Fruit fly (Drosophila melanogaster) whole organism, wandering third instar larva: ENCODE measurements around the gene Cyfip.
A peak's percentile ranks its signal among the peaks of the same experiment; 100 is the strongest.

Experiments used
- Abd-B ChIP-seq: fragments of >200 bp; optimal IDR thresholded peaks from 2 replicates; lab custom pipeline; 2017; ENCODE audit warnings: missing biosample characterization, missing genetic modification characterization
- CG32264 ChIP-seq: fragments of 200-800 bp; sonication (Bioruptor generic); optimal IDR thresholded peaks from 2 replicates; lab custom pipeline; 2016; ENCODE audit warnings: missing biosample characterization, missing genetic modification characterization
- CG9705 ChIP-seq: fragments of 200-800 bp; sonication (Bioruptor generic); optimal IDR thresholded peaks from 2 replicates; lab custom pipeline; 2018; ENCODE audit warnings: missing biosample characterization, mild to moderate bottlenecking, missing genetic modification characterization
- Dif ChIP-seq: fragments of 200-275, 200-300 bp; sonication (Bioruptor generic); optimal IDR thresholded peaks from 2 replicates; lab custom pipeline; 2018; ENCODE audit warnings: missing biosample characterization, missing genetic modification characterization; ENCODE audit not compliant: partially characterized antibody
- HLH106 ChIP-seq: fragments of 200-800 bp; optimal IDR thresholded peaks from 3 replicates; lab custom pipeline; 2019; ENCODE audit warnings: missing biosample characterization, mild to moderate bottlenecking, missing genetic modification characterization, moderate library complexity
- Hr78 ChIP-seq: fragments of >200 bp; optimal IDR thresholded peaks from 2 replicates; lab custom pipeline; 2017; ENCODE audit warnings: missing biosample characterization, missing genetic modification characterization
- Hr83 ChIP-seq: fragments of 200-300 bp; sonication (Bioruptor generic); optimal IDR thresholded peaks from 2 replicates; lab custom pipeline; 2016; ENCODE audit warnings: missing biosample characterization, mild to moderate bottlenecking, missing genetic modification characterization, moderate library complexity; ENCODE audit not compliant: poor library complexity, severe bottlenecking
- Jra ChIP-seq: sonication (Bioruptor generic); optimal IDR thresholded peaks from 2 replicates; lab custom pipeline; 2016; ENCODE audit warnings: missing biosample characterization, missing genetic modification characterization
- Mio ChIP-seq: sonication (Bioruptor generic); optimal IDR thresholded peaks from 2 replicates; lab custom pipeline; 2016; ENCODE audit warnings: missing biosample characterization, missing genetic modification characterization
- Myc ChIP-seq: fragments of >200 bp; optimal IDR thresholded peaks from 2 replicates; lab custom pipeline; 2017
- N ChIP-seq: fragments of >200 bp; optimal IDR thresholded peaks from 2 replicates; lab custom pipeline; 2018; ENCODE audit warnings: missing biosample characterization, missing external identifiers, missing genetic modification characterization
- OdsH ChIP-seq: fragments of 200-800 bp; sonication (Bioruptor generic); optimal IDR thresholded peaks from 2 replicates; lab custom pipeline; 2016; ENCODE audit warnings: missing biosample characterization, mild to moderate bottlenecking, missing genetic modification characterization
- Rel ChIP-seq, 2 experiments: fragments of 200-800 bp; sonication (Bioruptor generic) in 1 of 2; optimal IDR thresholded peaks; 2 replicates in 1 of 2; 3 replicates in 1 of 2; lab custom pipeline; 2016 to 2019; ENCODE audit warnings: mild to moderate bottlenecking in 2 of 2, missing biosample characterization in 2 of 2, missing genetic modification characterization in 2 of 2, moderate library complexity in 1 of 2
- Sp1 ChIP-seq: fragments of 200-800 bp; sonication (Bioruptor generic); optimal IDR thresholded peaks from 3 replicates; lab custom pipeline; 2019; ENCODE audit warnings: missing biosample characterization, mild to moderate bottlenecking, missing genetic modification characterization, moderate library complexity
- br ChIP-seq: fragments of 200-800 bp; sonication (Bioruptor generic); optimal IDR thresholded peaks from 2 replicates; lab custom pipeline; 2016; ENCODE audit warnings: missing biosample characterization, missing genetic modification characterization
- brk ChIP-seq: fragments of 200-800 bp; sonication (Bioruptor generic); optimal IDR thresholded peaks from 2 replicates; lab custom pipeline; 2016; ENCODE audit warnings: missing biosample characterization, mild to moderate bottlenecking, missing genetic modification characterization
- dsf ChIP-seq: sonication (Bioruptor generic); optimal IDR thresholded peaks from 2 replicates; lab custom pipeline; 2016; ENCODE audit warnings: missing biosample characterization, missing genetic modification characterization, borderline replicate concordance
- ey ChIP-seq: fragments of 200-800 bp; sonication (Bioruptor generic); optimal IDR thresholded peaks from 2 replicates; lab custom pipeline; 2016; ENCODE audit warnings: missing biosample characterization, missing genetic modification characterization
- foxo ChIP-seq, 2 experiments: fragments of 200-800 bp; sonication (Bioruptor generic); optimal IDR thresholded peaks; 2 replicates in 1 of 2; 3 replicates in 1 of 2; lab custom pipeline; 2016 to 2017; ENCODE audit warnings: missing biosample characterization in 2 of 2, missing genetic modification characterization in 2 of 2
- fru ChIP-seq: fragments of 200-800 bp; sonication (Bioruptor generic); optimal IDR thresholded peaks from 3 replicates; lab custom pipeline; 2016; ENCODE audit warnings: missing biosample characterization, mild to moderate bottlenecking, missing genetic modification characterization
- h ChIP-seq: fragments of 200-800 bp; sonication (Bioruptor generic); optimal IDR thresholded peaks from 3 replicates; lab custom pipeline; 2016; ENCODE audit warnings: missing biosample characterization, mild to moderate bottlenecking, missing genetic modification characterization
- jim ChIP-seq: fragments of 175-275, 200-325 bp; sonication (Bioruptor generic); optimal IDR thresholded peaks from 2 replicates; lab custom pipeline; 2016; ENCODE audit warnings: missing biosample characterization, mild to moderate bottlenecking, missing genetic modification characterization
- lola ChIP-seq: fragments of >200 bp; optimal IDR thresholded peaks from 2 replicates; lab custom pipeline; 2017; ENCODE audit warnings: missing biosample characterization, missing genetic modification characterization
- pan ChIP-seq: fragments of >200 bp; optimal IDR thresholded peaks from 2 replicates; lab custom pipeline; 2017
- psq ChIP-seq: fragments of 200-800 bp; sonication (Bioruptor generic); optimal IDR thresholded peaks from 3 replicates; lab custom pipeline; 2017; ENCODE audit warnings: missing biosample characterization, mild to moderate bottlenecking, missing genetic modification characterization, moderate library complexity
- rgr ChIP-seq: fragments of 200-800 bp; sonication (Bioruptor generic); optimal IDR thresholded peaks from 3 replicates; lab custom pipeline; 2016; ENCODE audit warnings: missing biosample characterization, mild to moderate bottlenecking, missing genetic modification characterization
- sage ChIP-seq: fragments of 200-800 bp; sonication (Bioruptor generic); optimal IDR thresholded peaks from 2 replicates; lab custom pipeline; 2016; ENCODE audit warnings: missing biosample characterization, mild to moderate bottlenecking, missing genetic modification characterization
- usp ChIP-seq: fragments of >200 bp; optimal IDR thresholded peaks from 2 replicates; lab custom pipeline; 2017; ENCODE audit warnings: missing biosample characterization, missing genetic modification characterization
- woc ChIP-seq: sonication (Bioruptor generic); optimal IDR thresholded peaks from 2 replicates; lab custom pipeline; 2016; ENCODE audit warnings: missing biosample characterization, mild to moderate bottlenecking, missing genetic modification characterization

Cyfip gene

DNA sequence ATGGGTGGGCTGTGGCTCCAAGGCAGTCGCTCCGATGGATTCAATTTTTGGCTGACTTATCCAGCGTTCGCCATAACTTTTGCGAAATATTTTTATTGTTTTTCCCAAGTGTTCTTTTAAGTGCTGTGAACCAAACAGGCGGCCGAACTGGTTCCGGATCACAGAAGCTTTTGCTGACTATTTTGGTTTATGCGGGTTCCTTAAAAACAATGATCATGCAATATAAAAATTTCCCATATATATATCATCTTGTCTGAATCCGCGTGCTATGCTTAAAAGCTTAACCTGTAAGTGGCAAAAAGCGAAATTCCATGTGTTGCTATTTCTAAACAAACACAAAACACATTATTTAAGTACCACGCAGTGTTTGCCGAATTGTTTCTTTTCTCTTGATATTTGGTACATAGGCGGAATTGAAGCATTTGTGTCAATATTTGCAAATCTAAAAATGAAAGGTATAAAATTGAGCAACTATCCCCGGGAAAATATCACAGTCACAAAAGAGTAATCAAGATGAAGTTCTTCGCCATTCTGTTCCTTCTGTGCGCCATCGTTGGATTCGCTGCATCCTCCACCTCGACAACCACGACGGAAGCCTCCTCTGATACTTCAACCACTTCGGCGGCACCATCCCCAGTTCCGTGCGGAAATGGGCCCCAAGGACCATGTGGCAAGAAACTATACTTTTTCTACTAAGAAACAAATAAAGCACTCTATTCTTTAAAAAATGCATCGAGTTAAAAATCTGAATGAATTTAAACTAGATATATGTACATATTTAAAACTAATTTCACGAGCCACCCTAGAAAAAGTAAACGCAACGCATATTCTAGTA, 12.9 kb upstream of the Cyfip start, which contains the start of the genes CG6276 and CG44040:
CG6276 (minus strand) TSS at position 158 of the 835 bp plus-strand sequence.
CG44040 (plus strand) TSS at position 467 of the 835 bp plus-strand sequence.
- TF ChIP-seq Rel (GFP tag; optimal IDR thresholded peaks at IDR 0.05; lab: Kevin White, UChicago), result no peak
- peak; percentile 82 for TF ChIP-seq Rel (tag; optimal IDR thresholded peaks at IDR 0.05; lab: Kevin White, UChicago)
- no peak for TF ChIP-seq jim (GFP tag; lab: Kevin White, UChicago)
- TF ChIP-seq woc, result peak; percentile 63
- TF ChIP-seq CG32264 (GFP tag; lab: Kevin White, UChicago), result no peak
- peak; percentile 45 for TF ChIP-seq Hr83 (GFP tag; lab: Kevin White, UChicago)
- peak in 1 of 2 experiments; percentile 59 for TF ChIP-seq foxo (GFP tag; optimal IDR thresholded peaks at IDR 0.05; lab: Kevin White, UChicago)
- peak; percentile 58 for TF ChIP-seq ey (GFP tag; lab: Kevin White, UChicago)
- no peak for TF ChIP-seq usp (GFP tag; lab: Kevin White, UChicago)
- TF ChIP-seq rgr, result peak; percentile 69
- TF ChIP-seq OdsH (GFP tag; lab: Kevin White, UChicago), result peak; percentile 38
- no peak for TF ChIP-seq br
- TF ChIP-seq fru (GFP tag; lab: Kevin White, UChicago), result peak; percentile 58
- no peak for TF ChIP-seq Sp1 (GFP tag; lab: Kevin White, UChicago)
- TF ChIP-seq Myc, result peak; percentile 20
- peak; percentile 63 for TF ChIP-seq HLH106 (tag; lab: Kevin White, UChicago)
- no peak for TF ChIP-seq brk (GFP tag; lab: Kevin White, UChicago)
- no peak for TF ChIP-seq N (GFP tag; lab: Kevin White, UChicago)
- TF ChIP-seq dsf (GFP tag; lab: Kevin White, UChicago), result no peak
- no peak for TF ChIP-seq Mio (GFP tag; lab: Kevin White, UChicago)
- TF ChIP-seq lola, result no peak
- TF ChIP-seq sage (GFP tag; lab: Kevin White, UChicago), result no peak
- TF ChIP-seq Abd-B (GFP tag; lab: Kevin White, UChicago), result no peak
- no peak for TF ChIP-seq Jra (GFP tag; lab: Kevin White, UChicago)
- peak; percentile 19 for TF ChIP-seq psq (GFP tag; lab: Kevin White, UChicago)
- peak; percentile 47 for TF ChIP-seq CG9705 (GFP tag; lab: Kevin White, UChicago)
- TF ChIP-seq h, result peak; percentile 52
- TF ChIP-seq pan (lab: Kevin White, UChicago), result no peak
- TF ChIP-seq, all 38 proteins: peak for 13

DNA sequence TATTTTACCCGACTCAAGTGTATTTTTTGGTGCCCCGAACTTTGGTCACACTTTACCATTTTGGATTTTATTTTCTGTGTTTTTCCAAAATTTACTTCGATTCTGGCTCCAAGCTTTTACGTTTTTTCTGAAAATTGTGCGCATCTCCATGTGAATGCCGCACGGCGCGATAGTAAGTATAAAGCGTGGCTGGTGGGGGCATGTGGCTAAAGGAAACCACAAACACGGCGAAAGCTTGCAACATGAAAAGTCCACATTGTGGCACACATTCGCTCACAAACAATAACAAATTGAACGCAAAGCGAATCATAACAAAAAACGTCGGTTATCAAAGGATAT, 12.3 kb upstream of the Cyfip start, which contains the start of gene ear:
ear (plus strand) TSS at position 10 of the 339 bp plus-strand sequence.
- TF ChIP-seq Hr78 (GFP tag; lab: Kevin White, UChicago), result no peak
- TF ChIP-seq Rel (GFP tag; optimal IDR thresholded peaks at IDR 0.05; lab: Kevin White, UChicago), result no peak
- peak; percentile 14 for TF ChIP-seq Rel (tag; optimal IDR thresholded peaks at IDR 0.05; lab: Kevin White, UChicago)

- peak; percentile 66 for TF ChIP-seq Myc
- TF ChIP-seq foxo (GFP tag; optimal IDR thresholded peaks at IDR 0.05; lab: Kevin White, UChicago), result no peak
- no peak for TF ChIP-seq Hr83 (GFP tag; lab: Kevin White, UChicago)
- TF ChIP-seq lola, result no peak
- no peak for TF ChIP-seq br
- TF ChIP-seq Abd-B (GFP tag; lab: Kevin White, UChicago), result no peak
- no peak for TF ChIP-seq CG32264 (GFP tag; lab: Kevin White, UChicago)
- TF ChIP-seq OdsH (GFP tag; lab: Kevin White, UChicago), result no peak
- no peak for TF ChIP-seq woc
Measured at dm6 chr3R:15328083-15328779, 4.8 kb upstream of the Cyfip start, which contains the start of the genes CG6236 and ea. Gene CG6236, minus strand, starts transcription at chr3R:15328269. Gene ea, plus strand, starts transcription at chr3R:15328729.

- TF ChIP-seq Dif (GFP tag; lab: Kevin White, UChicago), result no peak
- TF ChIP-seq OdsH (GFP tag; lab: Kevin White, UChicago), result peak; percentile 8
- TF ChIP-seq dsf (GFP tag; lab: Kevin White, UChicago), result no peak
- TF ChIP-seq Hr83 (GFP tag; lab: Kevin White, UChicago), result peak; percentile 56
- peak; percentile 57 for TF ChIP-seq HLH106 (tag; lab: Kevin White, UChicago)
- TF ChIP-seq ey (GFP tag; lab: Kevin White, UChicago), result peak; percentile 28
Measured at dm6 chr3R:15330472-15330871, 2.6 kb upstream of the Cyfip start, which contains the start of gene mRpL9. Gene mRpL9, plus strand, starts transcription at chr3R:15330738.
